Fruit fly (Drosophila melanogaster) whole organism, embryonic: ENCODE measurements around the gene Syx4.
A peak's percentile ranks its signal among the peaks of the same experiment; 100 is the strongest.

Source experiments
- Asciz ChIP-seq: fragments of 200-800 bp; sonication (Bioruptor generic); optimal IDR thresholded peaks from 2 replicates; lab custom pipeline; 2017; ENCODE audit warnings: missing biosample characterization, mild to moderate bottlenecking, missing genetic modification characterization, missing genetic modification reagents
- Bteb2 ChIP-seq: fragments of 200-800 bp; sonication (Bioruptor generic); optimal IDR thresholded peaks from 2 replicates; lab custom pipeline; 2016; ENCODE audit warnings: missing biosample characterization, missing genetic modification characterization
- CG10274 ChIP-seq: fragments of 200-800 bp; sonication (Bioruptor generic); optimal IDR thresholded peaks from 3 replicates; lab custom pipeline; 2017; ENCODE audit warnings: missing biosample characterization, mild to moderate bottlenecking, missing genetic modification characterization
- CG11093 ChIP-seq: fragments of 200-800 bp; sonication (Bioruptor generic); IDR thresholded peaks from 3 replicates; pipeline ENCODE4 v1.3.6; 2022; ENCODE audit warnings: missing biosample characterization, missing genetic modification characterization
- CG11456 ChIP-seq: fragments of 200-800 bp; sonication (Bioruptor generic); IDR thresholded peaks from 3 replicates; pipeline ENCODE4 v1.3.6; 2022; ENCODE audit warnings: missing biosample characterization, missing genetic modification characterization
- CG12769 ChIP-seq: fragments of 200-800 bp; sonication (Bioruptor generic); optimal IDR thresholded peaks from 2 replicates; lab custom pipeline; 2019; ENCODE audit warnings: missing biosample characterization, mild to moderate bottlenecking, missing genetic modification characterization, moderate library complexity
- CG15601 ChIP-seq: fragments of 200-800 bp; sonication (Bioruptor generic); optimal IDR thresholded peaks from 3 replicates; lab custom pipeline; 2019; ENCODE audit warnings: missing biosample characterization, mild to moderate bottlenecking, missing genetic modification characterization, moderate library complexity
- CG1647 ChIP-seq: fragments of 200-800 bp; sonication (Bioruptor generic); optimal IDR thresholded peaks from 3 replicates; lab custom pipeline; 2016; ENCODE audit warnings: missing biosample characterization, missing genetic modification characterization
- CG16813 ChIP-seq: fragments of 200-800 bp; sonication (Bioruptor generic); IDR thresholded peaks from 3 replicates; pipeline ENCODE4 v1.3.6; 2022; ENCODE audit warnings: missing biosample characterization, missing genetic modification characterization; ENCODE audit not compliant: partially characterized antibody
- CG17912 ChIP-seq: fragments of 200-800 bp; sonication (Bioruptor generic); optimal IDR thresholded peaks from 2 replicates; lab custom pipeline; 2018; ENCODE audit warnings: missing biosample characterization, mild to moderate bottlenecking, missing genetic modification characterization
- CG2116 ChIP-seq: fragments of 200-800 bp; sonication (Bioruptor generic); optimal IDR thresholded peaks from 3 replicates; lab custom pipeline; 2018; ENCODE audit warnings: missing biosample characterization, mild to moderate bottlenecking, missing genetic modification characterization
- CG3163 ChIP-seq: fragments of 200-800 bp; sonication (Bioruptor generic); optimal IDR thresholded peaks from 3 replicates; lab custom pipeline; 2016; ENCODE audit warnings: missing biosample characterization, missing genetic modification characterization
- CG3281 ChIP-seq: fragments of 200-800 bp; sonication (Bioruptor generic); optimal IDR thresholded peaks from 3 replicates; lab custom pipeline; 2017; ENCODE audit warnings: missing biosample characterization, mild to moderate bottlenecking, missing genetic modification characterization
- CG43689 ChIP-seq: fragments of 200-800 bp; sonication (Bioruptor generic); IDR thresholded peaks from 2 replicates; pipeline ENCODE4 v1.3.6; 2022; ENCODE audit warnings: missing biosample characterization, missing genetic modification characterization
- CG5245 ChIP-seq: fragments of 200-800 bp; sonication (Bioruptor generic); optimal IDR thresholded peaks from 3 replicates; lab custom pipeline; 2016; ENCODE audit warnings: missing biosample characterization, missing genetic modification characterization
- CG7372 ChIP-seq: fragments of 200-800 bp; sonication (Bioruptor generic); IDR thresholded peaks from 2 replicates; pipeline ENCODE4 v1.3.6; 2022; ENCODE audit warnings: missing biosample characterization, missing genetic modification characterization
- CG7556 ChIP-seq: fragments of 200-800 bp; sonication (Bioruptor generic); optimal IDR thresholded peaks from 2 replicates; lab custom pipeline; 2017; ENCODE audit warnings: missing biosample characterization, mild to moderate bottlenecking, missing genetic modification characterization
- CG7963 ChIP-seq: fragments of 200-800 bp; sonication (Bioruptor generic); IDR thresholded peaks from 3 replicates; pipeline ENCODE4 v1.3.6; 2022; ENCODE audit warnings: missing biosample characterization, missing genetic modification characterization; ENCODE audit not compliant: partially characterized antibody
- CG8388 ChIP-seq: fragments of 200-800 bp; sonication (Bioruptor generic); optimal IDR thresholded peaks from 2 replicates; lab custom pipeline; 2019; ENCODE audit warnings: missing biosample characterization, mild to moderate bottlenecking, missing genetic modification characterization, moderate library complexity
- CG8478 ChIP-seq: fragments of >200 bp; optimal IDR thresholded peaks from 2 replicates; lab custom pipeline; 2018
- CHES-1-like ChIP-seq: fragments of 200-800 bp; sonication (Bioruptor generic); optimal IDR thresholded peaks from 2 replicates; lab custom pipeline; 2016; ENCODE audit warnings: missing biosample characterization, missing genetic modification characterization
- Camta ChIP-seq: fragments of 200-800 bp; sonication (Bioruptor generic); optimal IDR thresholded peaks from 2 replicates; lab custom pipeline; 2016; ENCODE audit warnings: missing biosample characterization, missing genetic modification characterization
- Dad ChIP-seq: fragments of 200-800 bp; sonication (Bioruptor generic); optimal IDR thresholded peaks from 3 replicates; lab custom pipeline; 2016; ENCODE audit warnings: missing biosample characterization, missing genetic modification characterization
- Ets97D ChIP-seq: fragments of 200-800 bp; sonication (Bioruptor generic); optimal IDR thresholded peaks from 3 replicates; lab custom pipeline; 2016; ENCODE audit warnings: missing biosample characterization, missing genetic modification characterization
- HLH3B ChIP-seq: fragments of 200-800 bp; sonication (Bioruptor generic); IDR thresholded peaks from 2 replicates; pipeline ENCODE4 v1.3.6; 2022; ENCODE audit warnings: missing biosample characterization, missing genetic modification characterization
- Hr51 ChIP-seq, 2 experiments: fragments of 200-800 bp; sonication (Bioruptor generic); optimal IDR thresholded peaks; 2 replicates in 1 of 2; 3 replicates in 1 of 2; lab custom pipeline; 2016 to 2018; ENCODE audit warnings: missing biosample characterization in 2 of 2, missing genetic modification characterization in 2 of 2, mild to moderate bottlenecking in 1 of 2, moderate library complexity in 1 of 2
- Hr78 ChIP-seq, 2 experiments: fragments of 200-800 bp in 1 of 2; fragments of >200 bp in 1 of 2; sonication (Bioruptor generic) in 1 of 2; optimal IDR thresholded peaks; 2 replicates each; lab custom pipeline; 2017 to 2019; ENCODE audit warnings: missing biosample characterization in 2 of 2, missing genetic modification characterization in 2 of 2, mild to moderate bottlenecking in 1 of 2, moderate library complexity in 1 of 2
- Jarid2 ChIP-seq: fragments of 200-800 bp; sonication (Bioruptor generic); optimal IDR thresholded peaks from 3 replicates; lab custom pipeline; 2017; ENCODE audit warnings: mild to moderate bottlenecking, missing biosample characterization, missing genetic modification reagents, missing genetic modification characterization
- MESR4 ChIP-seq: fragments of 200-800 bp; sonication (Bioruptor generic); optimal IDR thresholded peaks from 2 replicates; lab custom pipeline; 2018; ENCODE audit warnings: missing biosample characterization, mild to moderate bottlenecking, missing genetic modification characterization, moderate library complexity
- Meics ChIP-seq: fragments of 200-800 bp; sonication (Bioruptor generic); optimal IDR thresholded peaks from 2 replicates; lab custom pipeline; 2017; ENCODE audit warnings: missing biosample characterization, mild to moderate bottlenecking, missing genetic modification characterization
- Neu2 ChIP-seq: fragments of 200-800 bp; sonication (Bioruptor generic); optimal IDR thresholded peaks from 3 replicates; lab custom pipeline; 2016; ENCODE audit warnings: missing biosample characterization, missing genetic modification characterization, borderline replicate concordance
- Pdp1 ChIP-seq, 2 experiments: fragments of 200-800 bp; sonication (Bioruptor generic); optimal IDR thresholded peaks; 3 replicates each; lab custom pipeline; 2016; ENCODE audit warnings: missing biosample characterization in 2 of 2, missing genetic modification characterization in 2 of 2, mild to moderate bottlenecking in 1 of 2, moderate library complexity in 1 of 2
- Sox100B ChIP-seq: fragments of 200-800 bp; sonication (Bioruptor generic); optimal IDR thresholded peaks from 3 replicates; lab custom pipeline; 2018; ENCODE audit warnings: missing biosample characterization, mild to moderate bottlenecking, missing genetic modification characterization
- TFAM ChIP-seq: fragments of 200-800 bp; sonication (Bioruptor generic); optimal IDR thresholded peaks from 2 replicates; lab custom pipeline; 2017; ENCODE audit warnings: missing biosample characterization, missing genetic modification characterization, inconsistent platforms
- Xbp1 ChIP-seq: fragments of 200-800 bp; sonication (Bioruptor generic); optimal IDR thresholded peaks from 3 replicates; lab custom pipeline; 2016; ENCODE audit warnings: missing biosample characterization, mild to moderate bottlenecking, missing genetic modification characterization
- aop ChIP-seq: fragments of 200-800 bp; sonication (Bioruptor generic); IDR thresholded peaks from 2 replicates; pipeline ENCODE4 v1.3.6; 2022; ENCODE audit warnings: missing biosample characterization, missing genetic modification characterization
- bcd ChIP-seq: fragments of 200-800 bp; sonication (Bioruptor generic); optimal IDR thresholded peaks from 2 replicates; lab custom pipeline; 2017; ENCODE audit warnings: missing biosample characterization, mild to moderate bottlenecking, missing genetic modification characterization
- bowl ChIP-seq: fragments of 200-800 bp; sonication (Bioruptor generic); IDR thresholded peaks from 2 replicates; pipeline ENCODE4 v1.3.6; 2022; ENCODE audit warnings: missing biosample characterization, missing genetic modification characterization
- corto ChIP-seq: fragments of 200-800 bp; sonication (Bioruptor generic); optimal IDR thresholded peaks from 2 replicates; lab custom pipeline; 2016; ENCODE audit warnings: missing biosample characterization, mild to moderate bottlenecking, missing genetic modification characterization, moderate library complexity
- da ChIP-seq: fragments of 200-800 bp; sonication (Bioruptor generic); optimal IDR thresholded peaks from 2 replicates; lab custom pipeline; 2016; ENCODE audit warnings: missing biosample characterization, missing genetic modification characterization
- grn ChIP-seq: fragments of 200-800 bp; sonication (Bioruptor generic); optimal IDR thresholded peaks from 3 replicates; lab custom pipeline; 2017; ENCODE audit warnings: missing biosample characterization, missing genetic modification characterization
- hb ChIP-seq: fragments of 200-800 bp; sonication (Bioruptor generic); IDR thresholded peaks from 3 replicates; pipeline ENCODE4 v1.3.6; 2022; ENCODE audit warnings: missing biosample characterization, missing genetic modification characterization; ENCODE audit not compliant: partially characterized antibody
- hbn ChIP-seq: fragments of 200-800 bp; sonication (Bioruptor generic); IDR thresholded peaks from 2 replicates; pipeline ENCODE4 v1.3.6; 2022; ENCODE audit warnings: missing biosample characterization, missing genetic modification characterization; ENCODE audit not compliant: partially characterized antibody
- nom ChIP-seq: fragments of 200-800 bp; sonication (Bioruptor generic); optimal IDR thresholded peaks from 2 replicates; lab custom pipeline; 2017; ENCODE audit warnings: missing biosample characterization, missing genetic modification characterization, mild to moderate bottlenecking, moderate library complexity, missing genetic modification reagents
- psq ChIP-seq: fragments of 200-800 bp; sonication (Bioruptor generic); optimal IDR thresholded peaks from 2 replicates; lab custom pipeline; 2017; ENCODE audit warnings: missing biosample characterization, missing genetic modification characterization
- scrt ChIP-seq: fragments of 200-800 bp; sonication (Bioruptor generic); optimal IDR thresholded peaks from 2 replicates; lab custom pipeline; 2018; ENCODE audit warnings: missing biosample characterization, mild to moderate bottlenecking, missing genetic modification characterization, moderate library complexity
- sd ChIP-seq: fragments of 200-800 bp; sonication (Bioruptor generic); optimal IDR thresholded peaks from 3 replicates; lab custom pipeline; 2018; ENCODE audit warnings: missing biosample characterization, mild to moderate bottlenecking, missing genetic modification characterization, moderate library complexity
- sima ChIP-seq: fragments of 200-800 bp; sonication (Bioruptor generic); optimal IDR thresholded peaks from 2 replicates; lab custom pipeline; 2016; ENCODE audit warnings: missing biosample characterization, missing genetic modification characterization
- sqz ChIP-seq: fragments of 200-800 bp; sonication (Bioruptor generic); optimal IDR thresholded peaks from 3 replicates; lab custom pipeline; 2018; ENCODE audit warnings: missing biosample characterization, mild to moderate bottlenecking, missing genetic modification characterization
- zfh2 ChIP-seq: fragments of 200-800 bp; sonication (Bioruptor generic); optimal IDR thresholded peaks from 2 replicates; lab custom pipeline; 2016; ENCODE audit warnings: missing biosample characterization, missing genetic modification characterization

Syx4 gene

dm6 chrX:2744042-2744441 lies at the start of gene Syx4 (continued):
- TF ChIP-seq Asciz (GFP tag; lab: Kevin White, UChicago) = peak; percentile 90
- peak; percentile 67 for TF ChIP-seq Jarid2 (GFP tag; lab: Kevin White, UChicago)
- TF ChIP-seq CG7556 (GFP tag; lab: Kevin White, UChicago) = peak; percentile 89
- TF ChIP-seq grn = peak; percentile 52
- TF ChIP-seq CG8478 = no peak
- peak; percentile 91 for TF ChIP-seq CG11456
- TF ChIP-seq CG8388 (GFP tag; lab: Kevin White, UChicago) = peak; percentile 87
- peak; percentile 70; the same call in 2 of the 3 replicates for TF ChIP-seq CG11093
- peak; percentile 60 for TF ChIP-seq da (GFP tag; lab: Kevin White, UChicago)
- peak; percentile 87 for TF ChIP-seq CG1647 (GFP tag; lab: Kevin White, UChicago)
- TF ChIP-seq CG16813 (GFP tag; lab: Robert Waterston, UW) = no peak
- peak; percentile 89 for TF ChIP-seq HLH3B (GFP tag; lab: Robert Waterston, UW)
- TF ChIP-seq scrt (GFP tag; lab: Kevin White, UChicago) = peak; percentile 79
- peak; percentile 94 for TF ChIP-seq Meics (GFP tag; lab: Kevin White, UChicago)
- peak in 1 of 2 experiments; percentile 53 for TF ChIP-seq Hr78 (GFP tag; optimal IDR thresholded peaks at IDR 0.05; lab: Kevin White, UChicago)
- peak; percentile 89 for TF ChIP-seq zfh2
- TF ChIP-seq hbn = no peak
- TF ChIP-seq CG43689 (GFP tag; lab: Robert Waterston, UW) = peak; percentile 74
- peak; percentile 79 for TF ChIP-seq sd (tag; lab: Kevin White, UChicago)
- no peak for TF ChIP-seq hb
- TF ChIP-seq CG7372 (GFP tag; lab: Robert Waterston, UW) = peak; percentile 83
- TF ChIP-seq Ets97D (GFP tag; lab: Kevin White, UChicago) = peak; percentile 63
- peak; percentile 93 for TF ChIP-seq CG3281 (GFP tag; lab: Kevin White, UChicago)
- TF ChIP-seq Bteb2 = peak; percentile 87
- TF ChIP-seq CG5245 (GFP tag; lab: Kevin White, UChicago) = peak; percentile 79
- TF ChIP-seq sqz (GFP tag; lab: Kevin White, UChicago) = peak; percentile 69
- TF ChIP-seq MESR4 (GFP tag; lab: Kevin White, UChicago) = peak; percentile 27
- TF ChIP-seq TFAM (GFP tag; lab: Kevin White, UChicago) = peak; percentile 22
- TF ChIP-seq psq (GFP tag; lab: Kevin White, UChicago) = peak; percentile 50
- TF ChIP-seq Hr51 (GFP tag; optimal IDR thresholded peaks at IDR 0.05; lab: Kevin White, UChicago) = peak; percentile 78 to 93
- TF ChIP-seq Xbp1 (GFP tag; lab: Kevin White, UChicago) = peak; percentile 89
- TF ChIP-seq nom (GFP tag; lab: Kevin White, UChicago) = peak; percentile 68
- TF ChIP-seq CG7963 (GFP tag; lab: Robert Waterston, UW) = no peak
- TF ChIP-seq Pdp1 (GFP tag; optimal IDR thresholded peaks at IDR 0.05; lab: Kevin White, UChicago) = peak; percentile 84 to 85
- TF ChIP-seq Camta (GFP tag; lab: Kevin White, UChicago) = peak; percentile 84
- peak; percentile 97 for TF ChIP-seq CG12769 (tag; lab: Kevin White, UChicago)
- 0 out of 2 replicates have a peak, but pooled peaks have one; percentile 48 for TF ChIP-seq aop
- peak; percentile 78 for TF ChIP-seq CG15601
- peak; percentile 92 for TF ChIP-seq bcd (GFP tag; lab: Kevin White, UChicago)
- TF ChIP-seq CG3163 (GFP tag; lab: Kevin White, UChicago) = peak; percentile 57
- TF ChIP-seq CG17912 = no peak
- peak; percentile 61 for TF ChIP-seq CG10274
- no peak for TF ChIP-seq Neu2 (GFP tag; lab: Kevin White, UChicago)
- peak; percentile 50 for TF ChIP-seq CG2116
- TF ChIP-seq bowl (GFP tag; lab: Robert Waterston, UW) = peak; percentile 85
- TF ChIP-seq sima (GFP tag; lab: Kevin White, UChicago) = peak; percentile 76
- peak; percentile 79 for TF ChIP-seq Dad (GFP tag; lab: Kevin White, UChicago)
- TF ChIP-seq CHES-1-like (GFP tag; lab: Kevin White, UChicago) = peak; percentile 91
- TF ChIP-seq corto (GFP tag; lab: Kevin White, UChicago) = peak; percentile 82
- peak; percentile 87 for TF ChIP-seq Sox100B (GFP tag; lab: Kevin White, UChicago)
